Worm (Caenorhabditis elegans) whole organism, late embryonic: ENCODE results near the gene clec-10.

ENCODE experiments used
- ceh-22 ChIP-seq: sonication (generic microtip); optimal IDR thresholded peaks from 2 replicates; lab custom pipeline; 2017; ENCODE audit warnings: missing biosample characterization, missing genetic modification characterization
- ceh-34 ChIP-seq: sonication (generic microtip); optimal IDR thresholded peaks from 2 replicates; lab custom pipeline; 2016; ENCODE audit warnings: mild to moderate bottlenecking, missing genetic modification characterization, missing compliant biosample characterization
- dmd-4 ChIP-seq: sonication (generic microtip); optimal IDR thresholded peaks from 2 replicates; lab custom pipeline; 2016; ENCODE audit warnings: borderline replicate concordance, missing genetic modification characterization, missing compliant biosample characterization
- fax-1 ChIP-seq: sonication (generic microtip); optimal IDR thresholded peaks from 2 replicates; lab custom pipeline; 2016; ENCODE audit warnings: missing genotype, missing genetic modification characterization, missing compliant biosample characterization
- hlh-30 ChIP-seq: sonication (generic microtip); optimal IDR thresholded peaks from 2 replicates; lab custom pipeline; 2017; ENCODE audit warnings: antibody characterized with exemption, missing genetic modification characterization, missing compliant biosample characterization; ENCODE audit not compliant: insufficient read depth
- pros-1 ChIP-seq: fragments of 150-350 bp; optimal IDR thresholded peaks from 2 replicates; lab custom pipeline; 2014; ENCODE audit warnings: missing biosample characterization, missing genetic modification reagents, missing genetic modification characterization
- sdc-2 ChIP-seq: sonication (generic microtip); optimal IDR thresholded peaks from 2 replicates; lab custom pipeline; 2016; ENCODE audit warnings: missing genotype, missing genetic modification characterization, missing compliant biosample characterization
- sox-4 ChIP-seq: sonication (generic microtip); optimal IDR thresholded peaks from 2 replicates; lab custom pipeline; 2017; ENCODE audit warnings: mild to moderate bottlenecking, missing genetic modification characterization, inconsistent platforms, missing compliant biosample characterization

DNA sequence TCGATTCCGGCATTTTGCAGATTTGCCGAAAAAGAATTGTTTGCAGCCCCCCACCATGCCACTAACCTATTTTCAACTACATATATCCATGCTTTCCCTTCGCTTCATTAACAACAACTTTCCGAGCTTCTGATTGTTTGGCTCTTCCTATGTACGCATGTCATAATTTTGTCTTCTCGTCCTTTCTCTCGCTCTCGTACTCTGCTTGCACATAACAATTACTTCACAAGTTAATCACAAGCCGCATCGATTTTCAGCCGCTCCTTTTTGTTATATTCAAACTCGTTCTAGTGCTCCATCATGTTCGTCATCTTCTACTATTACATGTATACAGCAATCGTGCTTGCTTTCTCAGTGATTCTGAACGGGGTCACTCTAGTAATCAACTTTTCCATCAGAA is 24.1 kb upstream of the clec-10 start, which contains the start of gene C03H5.9:
- TF ChIP-seq sdc-2 (tag; lab: Kevin White, UChicago) (no peak), ceh-22 (no peak), sox-4 (tag; lab: Kevin White, UChicago) (no peak), pros-1 (tag; lab: Kevin White, UChicago) (no peak), dmd-4 (no peak), fax-1 (tag; lab: Kevin White, UChicago) (no peak), ceh-34 (tag; lab: Kevin White, UChicago) (no peak), hlh-30 (no peak)
